Worm (Caenorhabditis elegans): ENCODE results near the gene sftd-3.

Gene sftd-3

DNA sequence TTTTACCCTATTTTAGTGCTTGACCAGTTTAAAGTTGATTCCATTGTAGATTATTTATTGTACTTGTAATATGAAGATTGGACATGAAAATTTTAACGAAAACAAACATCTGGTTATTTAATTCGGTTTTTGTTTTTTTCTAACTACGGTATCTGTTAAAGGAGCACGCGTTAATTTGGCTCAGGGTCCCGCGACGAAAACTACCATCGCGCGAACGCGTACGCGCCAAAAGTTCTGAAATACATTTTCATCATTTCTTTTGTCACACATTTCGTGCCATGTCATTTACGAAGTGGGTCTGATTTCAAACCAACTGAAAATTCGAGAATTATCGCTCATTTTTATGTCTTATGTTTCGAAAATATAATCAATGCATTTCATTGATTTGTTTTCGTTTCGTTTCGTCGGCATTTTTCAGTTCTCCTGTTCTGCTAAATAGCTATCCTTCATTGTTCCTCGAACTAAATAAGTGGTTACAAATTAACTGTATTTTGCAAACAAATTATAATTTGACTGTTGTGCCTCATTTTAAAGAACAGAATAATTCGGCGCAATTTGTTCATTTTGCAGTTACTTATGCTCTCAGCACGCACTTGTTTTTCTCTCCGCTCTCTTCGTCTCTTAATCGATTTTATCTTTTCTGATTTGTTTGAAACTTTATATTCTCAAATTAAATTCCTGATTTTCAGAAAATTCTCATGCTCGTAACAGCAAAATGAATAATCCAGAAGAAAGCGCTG, 30.1 kb downstream of the sftd-3 start, which contains the start of gene T21B10.3:
TSS of gene T21B10.3 (plus strand) at position 690 of the 740 bp plus-strand sequence.
- no peak for TF ChIP-seq mdl-1 (tag; optimal IDR thresholded peaks at IDR 0.05)
- peak; percentile 67 for TF ChIP-seq lin-13 (GFP tag; optimal IDR thresholded peaks at IDR 0.05)
- TF ChIP-seq lsy-2 (tag; optimal IDR thresholded peaks at IDR 0.05) = peak in 1 of 2 experiments; percentile 57
- TF ChIP-seq F13H6.1 (tag; optimal IDR thresholded peaks at IDR 0.05) = peak; percentile 12
- peak; percentile 56 for TF ChIP-seq sma-9 (GFP tag; optimal IDR thresholded peaks at IDR 0.05)
- TF ChIP-seq sma-9 (tag; optimal IDR thresholded peaks at IDR 0.05) = no peak
- no peak for TF ChIP-seq snpc-4 (tag; optimal IDR thresholded peaks at IDR 0.05)
- TF ChIP-seq ama-1 (optimal IDR thresholded peaks at IDR 0.05) = peak; percentile 42
- TF ChIP-seq C34F6.9 (tag; optimal IDR thresholded peaks at IDR 0.05) = peak; percentile 10
- TF ChIP-seq unc-55 (GFP tag; optimal IDR thresholded peaks at IDR 0.05) = peak; percentile 5
- TF ChIP-seq sem-4 (tag; optimal IDR thresholded peaks at IDR 0.05) = no peak
- peak; percentile 61 for TF ChIP-seq ztf-4 (tag; optimal IDR thresholded peaks at IDR 0.05)
- TF ChIP-seq ceh-82 (tag; optimal IDR thresholded peaks at IDR 0.05) = no peak
- peak; percentile 10 for TF ChIP-seq sma-3 (GFP tag; optimal IDR thresholded peaks at IDR 0.05)
- TF ChIP-seq fos-1 (tag; optimal IDR thresholded peaks at IDR 0.05) = no peak
- TF ChIP-seq nhr-21 (tag; optimal IDR thresholded peaks at IDR 0.05) = peak; percentile 38
- no peak for TF ChIP-seq ceh-16 (tag; optimal IDR thresholded peaks at IDR 0.05)
- no peak for TF ChIP-seq mab-5 (tag; optimal IDR thresholded peaks at IDR 0.05)
- peak; percentile 14 for TF ChIP-seq Y55F3AM.14 (GFP tag; optimal IDR thresholded peaks at IDR 0.05)
- TF ChIP-seq crh-2 (tag; optimal IDR thresholded peaks at IDR 0.05) = peak; percentile 12
- TF ChIP-seq nhr-11 (tag; optimal IDR thresholded peaks at IDR 0.05) = no peak

DNA sequence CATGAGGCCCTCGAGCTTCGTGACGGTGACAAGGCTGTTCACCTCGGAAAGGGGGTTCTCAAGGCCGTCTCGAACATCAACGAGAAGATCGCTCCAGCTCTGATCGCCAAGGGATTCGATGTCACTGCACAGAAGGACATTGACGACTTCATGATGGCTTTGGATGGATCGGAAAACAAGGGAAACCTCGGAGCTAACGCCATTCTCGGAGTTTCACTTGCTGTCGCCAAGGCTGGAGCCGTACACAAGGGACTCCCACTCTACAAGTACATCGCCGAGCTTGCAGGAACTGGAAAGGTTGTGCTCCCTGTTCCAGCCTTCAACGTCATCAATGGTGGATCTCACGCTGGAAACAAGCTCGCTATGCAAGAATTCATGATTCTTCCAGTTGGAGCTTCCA, 31.6 kb downstream of the sftd-3 start:
- TF ChIP-seq unc-62 (GFP tag; optimal IDR thresholded peaks at IDR 0.05) = no peak

DNA sequence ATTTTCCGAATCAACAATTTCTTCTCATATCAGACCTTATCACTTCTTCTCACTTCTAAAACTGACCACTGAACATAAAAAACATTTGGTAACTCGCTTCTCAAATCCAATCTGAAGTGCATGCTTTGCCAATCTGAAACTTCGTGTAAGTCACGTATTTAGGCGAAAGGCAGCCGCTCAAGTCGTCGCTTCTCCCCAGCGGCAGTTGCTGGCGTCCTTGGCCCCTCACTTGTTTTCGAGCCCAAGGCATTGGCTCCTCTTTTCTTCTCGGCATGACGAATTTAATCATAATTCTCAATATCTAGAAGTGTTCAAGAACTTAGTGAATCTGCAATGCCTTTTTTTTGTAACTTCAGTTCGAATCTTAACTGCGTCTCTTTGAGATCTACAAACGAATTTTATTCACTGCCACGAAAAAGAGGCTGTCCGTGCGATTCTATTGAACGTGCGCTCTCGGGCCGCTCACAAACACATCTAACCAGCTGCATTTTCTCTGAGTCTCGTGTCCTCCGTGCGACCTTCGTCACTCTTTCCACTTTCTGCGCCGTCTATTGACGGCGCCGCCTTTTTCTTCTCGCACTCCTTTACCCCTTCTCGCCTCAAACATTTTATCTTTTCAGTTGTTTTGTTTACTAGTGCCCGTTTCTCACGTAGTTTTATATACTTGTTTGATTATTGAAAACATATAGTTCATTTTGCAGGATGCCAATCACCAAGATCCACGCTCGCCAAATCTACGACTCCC, 32.4 kb downstream of the sftd-3 start:
- TF ChIP-seq F13H6.1 (tag; optimal IDR thresholded peaks at IDR 0.05) (peak; percentile 45), mbf-1 (tag; optimal IDR thresholded peaks at IDR 0.05) (no peak), nhr-77 (tag; optimal IDR thresholded peaks at IDR 0.05) (no peak), peb-1 (tag; optimal IDR thresholded peaks at IDR 0.05) (no peak), nhr-10 (tag; optimal IDR thresholded peaks at IDR 0.05) (no peak), mdl-1 (tag; optimal IDR thresholded peaks at IDR 0.05) (no peak), nhr-23 (tag; optimal IDR thresholded peaks at IDR 0.05) (no peak), gmeb-1 (tag; optimal IDR thresholded peaks at IDR 0.05) (no peak), elt-1 (tag; optimal IDR thresholded peaks at IDR 0.05) (no peak), nhr-129 (tag; optimal IDR thresholded peaks at IDR 0.05) (peak; percentile 10), ztf-4 (tag; optimal IDR thresholded peaks at IDR 0.05) (no peak), C34F6.9 (tag; optimal IDR thresholded peaks at IDR 0.05) (peak; percentile 10), nhr-6 (tag; optimal IDR thresholded peaks at IDR 0.05) (no peak), elt-3 (tag; optimal IDR thresholded peaks at IDR 0.05) (no peak), sem-4 (tag; optimal IDR thresholded peaks at IDR 0.05) (no peak), egl-27 (tag; optimal IDR thresholded peaks at IDR 0.05) (no peak), ztf-11 (tag; optimal IDR thresholded peaks at IDR 0.05) (no peak), nhr-237 (tag; optimal IDR thresholded peaks at IDR 0.05) (no peak), sma-3 (GFP tag; optimal IDR thresholded peaks at IDR 0.05) (no peak), fos-1 (tag; optimal IDR thresholded peaks at IDR 0.05) (peak; percentile 28), lsy-2 (tag; optimal IDR thresholded peaks at IDR 0.05) (peak in 1 of 2 experiments; percentile 20), alr-1 (tag; optimal IDR thresholded peaks at IDR 0.05) (no peak), mab-5 (tag; optimal IDR thresholded peaks at IDR 0.05) (no peak), dmd-4 (tag; optimal IDR thresholded peaks at IDR 0.05) (no peak), ama-1 (optimal IDR thresholded peaks at IDR 0.05) (peak; percentile 71), nhr-12 (tag; optimal IDR thresholded peaks at IDR 0.05) (no peak), ceh-82 (tag; optimal IDR thresholded peaks at IDR 0.05) (no peak), crh-2 (tag; optimal IDR thresholded peaks at IDR 0.05) (peak; percentile 47)

Data from whole organism, L2 larva.